Worm (Caenorhabditis elegans) whole organism, young adult: ENCODE results near the gene clec-266.

Experiments
- B0336.3 ChIP-seq: fragments of 200-800 bp; sonication (Bioruptor generic); IDR thresholded peaks from 2 replicates; pipeline ENCODE4 v1.3.6; 2022; ENCODE audit warnings: missing genetic modification characterization, missing compliant biosample characterization
- C06A6.2 ChIP-seq: fragments of 200-800 bp; sonication (Bioruptor generic); conservative IDR thresholded peaks from 2 replicates; pipeline ENCODE4 v1.3.6; 2022; ENCODE audit warnings: missing genetic modification characterization, missing compliant biosample characterization
- D2030.7 ChIP-seq: fragments of 200-800 bp; sonication (Bioruptor generic); IDR thresholded peaks from 2 replicates; pipeline ENCODE4 v1.3.6; 2022; ENCODE audit warnings: missing genetic modification reagents, missing genetic modification characterization, missing compliant biosample characterization
- F23B12.7 ChIP-seq: sonication (generic microtip); optimal IDR thresholded peaks from 2 replicates; lab custom pipeline; 2017; ENCODE audit warnings: missing genetic modification characterization, mild to moderate bottlenecking, missing compliant biosample characterization, antibody characterized with exemption, moderate library complexity; ENCODE audit not compliant: insufficient read depth
- F37B4.10 ChIP-seq: fragments of 200-800 bp; sonication (Bioruptor generic); IDR thresholded peaks from 2 replicates; pipeline ENCODE4 v1.3.6; 2022; ENCODE audit warnings: missing genetic modification characterization, missing compliant biosample characterization
- F39B2.1 ChIP-seq: fragments of 200-800 bp; sonication (Bioruptor generic); IDR thresholded peaks from 2 replicates; pipeline ENCODE4 v1.3.6; 2022; ENCODE audit warnings: missing genetic modification reagents, missing genetic modification characterization, missing compliant biosample characterization
- T26A5.8 ChIP-seq: sonication (generic microtip); optimal IDR thresholded peaks from 2 replicates; lab custom pipeline; 2016; ENCODE audit warnings: missing genetic modification characterization, missing compliant biosample characterization
- Y53F4B.3 ChIP-seq: fragments of 200-800 bp; sonication (Bioruptor generic); IDR thresholded peaks from 2 replicates; pipeline ENCODE4 v1.3.6; 2022; ENCODE audit warnings: missing genetic modification reagents, missing genetic modification characterization, missing compliant biosample characterization
- Y56A3A.18 ChIP-seq: fragments of 200-800 bp; sonication (Bioruptor generic); IDR thresholded peaks from 2 replicates; pipeline ENCODE4 v1.3.6; 2022; ENCODE audit warnings: missing genetic modification reagents, missing genetic modification characterization, missing compliant biosample characterization
- Y67H2A.10 ChIP-seq: fragments of 200-800 bp; sonication (Bioruptor generic); conservative IDR thresholded peaks from 2 replicates; pipeline ENCODE4 v1.3.6; 2022; ENCODE audit warnings: missing genetic modification reagents, missing genetic modification characterization, missing compliant biosample characterization
- Y79H2A.3 ChIP-seq: fragments of 200-800 bp; sonication (Bioruptor generic); conservative IDR thresholded peaks from 2 replicates; pipeline ENCODE4 v1.3.6; 2022; ENCODE audit warnings: missing genetic modification reagents, missing genetic modification characterization, missing compliant biosample characterization
- akir-1 ChIP-seq: fragments of 200-800 bp; sonication (Bioruptor generic); optimal IDR thresholded peaks from 2 replicates; lab custom pipeline; 2018; ENCODE audit warnings: mild to moderate bottlenecking, missing genetic modification characterization, moderate library complexity, missing compliant biosample characterization
- athp-1 ChIP-seq: sonication (generic microtip); optimal IDR thresholded peaks from 2 replicates; lab custom pipeline; 2017; ENCODE audit warnings: mild to moderate bottlenecking, missing genetic modification characterization, missing compliant biosample characterization
- cebp-2 ChIP-seq: fragments of 200-800 bp; sonication (Bioruptor generic); IDR thresholded peaks from 2 replicates; pipeline ENCODE4 v1.3.6; 2022; ENCODE audit warnings: missing genetic modification characterization, missing compliant biosample characterization
- ceh-58 ChIP-seq: fragments of 200-800 bp; sonication (Bioruptor generic); IDR thresholded peaks from 2 replicates; pipeline ENCODE4 v1.3.6; 2022; ENCODE audit warnings: missing genetic modification characterization, missing compliant biosample characterization
- ceh-91 ChIP-seq: fragments of 200-800 bp; sonication (Bioruptor generic); IDR thresholded peaks from 2 replicates; pipeline ENCODE4 v1.3.6; 2022; ENCODE audit warnings: missing genetic modification reagents, missing genetic modification characterization, missing compliant biosample characterization
- dox-1 ChIP-seq: fragments of 200-800 bp; sonication (Bioruptor generic); IDR thresholded peaks from 2 replicates; pipeline ENCODE4 v1.3.6; 2022; ENCODE audit warnings: missing genetic modification reagents, missing genetic modification characterization, missing compliant biosample characterization
- egrh-3 ChIP-seq: fragments of 200-800 bp; sonication (Bioruptor generic); IDR thresholded peaks from 2 replicates; pipeline ENCODE4 v1.3.6; 2022; ENCODE audit warnings: missing genetic modification reagents, missing genetic modification characterization, missing compliant biosample characterization
- him-1 ChIP-seq: sonication (generic microtip); optimal IDR thresholded peaks from 2 replicates; lab custom pipeline; 2016; ENCODE audit warnings: missing genotype, missing genetic modification reagents, missing genetic modification characterization, missing compliant biosample characterization
- hlh-26 ChIP-seq: fragments of 200-800 bp; sonication (Bioruptor generic); conservative IDR thresholded peaks from 2 replicates; pipeline ENCODE4 v1.3.6; 2022; ENCODE audit warnings: missing genetic modification reagents, missing genetic modification characterization, missing compliant biosample characterization
- hmg-1.2 ChIP-seq: fragments of 200-800 bp; sonication (Bioruptor generic); IDR thresholded peaks from 2 replicates; pipeline ENCODE4 v1.3.6; 2022; ENCODE audit warnings: missing genetic modification reagents, missing genetic modification characterization, missing compliant biosample characterization
- hmg-20 ChIP-seq: fragments of 200-800 bp; sonication (Bioruptor generic); IDR thresholded peaks from 2 replicates; pipeline ENCODE4 v1.3.6; 2022; ENCODE audit warnings: missing genetic modification reagents, missing genetic modification characterization, missing compliant biosample characterization
- lag-1 ChIP-seq: fragments of 200-800 bp; sonication (Bioruptor generic); IDR thresholded peaks from 2 replicates; pipeline ENCODE4 v1.3.6; 2022; ENCODE audit warnings: missing genetic modification reagents, missing genetic modification characterization, missing compliant biosample characterization
- let-526 ChIP-seq: fragments of 200-800 bp; sonication (Bioruptor generic); IDR thresholded peaks from 2 replicates; pipeline ENCODE4 v1.3.6; 2022; ENCODE audit warnings: missing genetic modification reagents, missing genetic modification characterization, missing compliant biosample characterization
- lin-26 ChIP-seq: fragments of 200-800 bp; sonication (Bioruptor generic); IDR thresholded peaks from 2 replicates; pipeline ENCODE4 v1.3.6; 2022; ENCODE audit warnings: missing genetic modification reagents, missing genetic modification characterization, missing compliant biosample characterization
- lin-35 ChIP-seq, 3 experiments: fragments of 150-350 bp in 2 of 3; sonication (generic microtip) in 1 of 3; optimal IDR thresholded peaks; 2 replicates each; lab custom pipeline; 2014 to 2018; ENCODE audit warnings: missing biosample characterization in 3 of 3, missing genetic modification characterization in 3 of 3, missing genetic modification reagents in 3 of 3
- lin-54 ChIP-seq: fragments of 200-800 bp; sonication (Bioruptor generic); optimal IDR thresholded peaks from 2 replicates; lab custom pipeline; 2018; ENCODE audit warnings: mild to moderate bottlenecking, missing genetic modification characterization, missing compliant biosample characterization
- lir-1 ChIP-seq: fragments of 200-800 bp; sonication (Bioruptor generic); conservative IDR thresholded peaks from 2 replicates; pipeline ENCODE4 v1.3.6; 2022; ENCODE audit warnings: missing genetic modification reagents, missing genetic modification characterization, missing compliant biosample characterization
- lsl-1 ChIP-seq: fragments of 200-800 bp; sonication (Bioruptor generic); optimal IDR thresholded peaks from 2 replicates; lab custom pipeline; 2018; ENCODE audit warnings: mild to moderate bottlenecking, missing genetic modification characterization, moderate library complexity, missing compliant biosample characterization
- lsy-27 ChIP-seq: sonication (generic microtip); optimal IDR thresholded peaks from 2 replicates; lab custom pipeline; 2017; ENCODE audit warnings: missing genetic modification characterization, mild to moderate bottlenecking, missing compliant biosample characterization, antibody characterized with exemption, missing genotype, borderline replicate concordance; ENCODE audit not compliant: insufficient read depth
- madf-3 ChIP-seq: fragments of 200-800 bp; sonication (Bioruptor generic); IDR thresholded peaks from 2 replicates; pipeline ENCODE4 v1.3.6; 2022; ENCODE audit warnings: missing genetic modification reagents, missing genetic modification characterization, missing compliant biosample characterization
- mes-4 ChIP-seq: sonication (generic microtip); optimal IDR thresholded peaks from 2 replicates; lab custom pipeline; 2016; ENCODE audit warnings: missing genotype, missing genetic modification characterization, missing compliant biosample characterization
- nfya-1 ChIP-seq: sonication (generic microtip); optimal IDR thresholded peaks from 2 replicates; lab custom pipeline; 2017; ENCODE audit warnings: antibody characterized with exemption, missing compliant biosample characterization, missing genetic modification characterization, borderline replicate concordance; ENCODE audit not compliant: insufficient read depth
- nfya-2 ChIP-seq: fragments of 200-800 bp; sonication (Bioruptor generic); IDR thresholded peaks from 2 replicates; pipeline ENCODE4 v1.3.6; 2022; ENCODE audit warnings: missing genetic modification reagents, missing genetic modification characterization, missing compliant biosample characterization
- nhr-120 ChIP-seq: fragments of 200-800 bp; sonication (Bioruptor generic); IDR thresholded peaks from 2 replicates; pipeline ENCODE4 v1.3.6; 2022; ENCODE audit warnings: missing genetic modification characterization, missing compliant biosample characterization
- nhr-179 ChIP-seq: sonication (generic microtip); optimal IDR thresholded peaks from 2 replicates; lab custom pipeline; 2016; ENCODE audit warnings: mild to moderate bottlenecking, missing genetic modification characterization, missing compliant biosample characterization
- nhr-27 ChIP-seq: fragments of 200-800 bp; sonication (Bioruptor generic); optimal IDR thresholded peaks from 2 replicates; lab custom pipeline; 2018; ENCODE audit warnings: mild to moderate bottlenecking, missing genetic modification characterization, moderate library complexity, missing compliant biosample characterization
- nhr-80 ChIP-seq: sonication (generic microtip); optimal IDR thresholded peaks from 2 replicates; lab custom pipeline; 2016; ENCODE audit warnings: missing genetic modification characterization, missing compliant biosample characterization
- rpc-1 ChIP-seq, 2 experiments: fragments of 150-350 bp in 1 of 2; sonication (generic microtip) in 1 of 2; optimal IDR thresholded peaks; 2 replicates each; lab custom pipeline; 2014 to 2018; ENCODE audit warnings: missing biosample characterization in 1 of 2, missing genetic modification characterization in 1 of 2, missing genetic modification reagents in 1 of 2, missing genotype in 1 of 2
- sdz-38 ChIP-seq: sonication (generic microtip); optimal IDR thresholded peaks from 2 replicates; lab custom pipeline; 2016; ENCODE audit warnings: missing genotype, missing genetic modification characterization, missing compliant biosample characterization
- sea-2 ChIP-seq: fragments of 200-800 bp; sonication (Bioruptor generic); IDR thresholded peaks from 2 replicates; pipeline ENCODE4 v1.3.6; 2022; ENCODE audit warnings: missing genetic modification characterization, missing compliant biosample characterization
- tlf-1 ChIP-seq: fragments of 200-800 bp; sonication (Bioruptor generic); optimal IDR thresholded peaks from 2 replicates; lab custom pipeline; 2018; ENCODE audit warnings: mild to moderate bottlenecking, missing genetic modification characterization, missing compliant biosample characterization
- unc-130 ChIP-seq: sonication (generic microtip); optimal IDR thresholded peaks from 2 replicates; lab custom pipeline; 2016; ENCODE audit warnings: missing genetic modification reagents, missing genetic modification characterization, missing compliant biosample characterization
- ztf-18 ChIP-seq: sonication (generic microtip); optimal IDR thresholded peaks from 2 replicates; lab custom pipeline; 2016; ENCODE audit warnings: missing genotype, mild to moderate bottlenecking, missing genetic modification characterization, missing compliant biosample characterization
- ztf-26 ChIP-seq: sonication (generic microtip); optimal IDR thresholded peaks from 2 replicates; lab custom pipeline; 2017; ENCODE audit warnings: missing genetic modification characterization, missing compliant biosample characterization
- ztf-28 ChIP-seq: fragments of 200-800 bp; sonication (Bioruptor generic); IDR thresholded peaks from 2 replicates; pipeline ENCODE4 v1.3.6; 2022; ENCODE audit warnings: missing genetic modification reagents, missing genetic modification characterization, missing compliant biosample characterization
- ztf-3 ChIP-seq: fragments of 200-800 bp; sonication (Bioruptor generic); optimal IDR thresholded peaks from 2 replicates; lab custom pipeline; 2018; ENCODE audit warnings: mild to moderate bottlenecking, missing genetic modification characterization, missing compliant biosample characterization

The clec-266 gene

DNA sequence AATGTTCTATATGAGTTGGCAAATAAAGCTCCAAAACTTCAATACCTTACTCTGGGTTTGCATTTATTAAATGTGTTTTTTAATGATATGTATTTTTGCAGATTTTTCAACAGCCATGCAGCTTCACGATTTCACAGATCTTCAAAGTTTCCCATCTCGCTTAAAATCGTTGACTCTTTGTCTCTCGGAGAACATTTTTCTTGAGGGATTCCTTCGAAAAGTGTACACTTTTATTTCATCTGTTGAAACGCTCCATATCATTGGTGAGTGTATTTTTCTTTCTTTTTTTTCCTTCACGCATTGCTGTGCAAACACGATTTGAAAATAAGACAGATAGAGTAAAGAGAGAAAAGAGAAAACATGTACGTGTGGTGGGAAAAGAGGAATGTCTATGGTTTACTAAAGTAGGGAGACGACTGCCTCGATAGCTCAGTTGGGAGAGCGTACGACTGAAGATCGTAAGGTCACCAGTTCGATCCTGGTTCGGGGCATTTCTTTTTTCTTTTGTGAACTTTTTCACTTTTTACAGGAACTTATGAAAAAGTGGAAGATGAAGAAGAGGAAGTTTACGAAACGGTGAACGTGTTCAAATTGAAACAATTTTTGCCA, 29.4 kb downstream of the clec-266 start (continued):
- TF ChIP-seq lag-1 (GFP tag; lab: Robert Waterston, UW) = no peak
- peak; percentile 47 for TF ChIP-seq lsy-27 (tag; lab: Kevin White, UChicago)
- TF ChIP-seq F39B2.1 (GFP tag; lab: Robert Waterston, UW) = 0 out of 2 replicates have a peak, but pooled peaks have one; percentile 66
- TF ChIP-seq sdz-38 (tag; lab: Kevin White, UChicago) = no peak
- TF ChIP-seq C06A6.2 = no peak
- TF ChIP-seq nfya-2 = no peak
- peak; percentile 67 for TF ChIP-seq Y56A3A.18 (GFP tag; lab: Robert Waterston, UW)
- no peak for TF ChIP-seq nfya-1
- peak; percentile 47 for TF ChIP-seq T26A5.8 (tag; lab: Kevin White, UChicago)
- no peak for TF ChIP-seq B0336.3 (GFP tag; lab: Robert Waterston, UW)
- TF ChIP-seq Y79H2A.3 (GFP tag; lab: Robert Waterston, UW) = no peak
- 0 out of 2 replicates have a peak, but pooled peaks have one; percentile 13 for TF ChIP-seq sea-2 (GFP tag; lab: Robert Waterston, UW)
- TF ChIP-seq nhr-179 (tag; lab: Kevin White, UChicago) = peak; percentile 67
- no peak for TF ChIP-seq lin-54
- peak; percentile 64; the same call in 1 of the 2 replicates for TF ChIP-seq Y53F4B.3 (GFP tag; lab: Robert Waterston, UW)
- TF ChIP-seq mes-4 (tag; lab: Kevin White, UChicago) = peak; percentile 65
- 0 out of 2 replicates have a peak, but pooled peaks have one; percentile 52 for TF ChIP-seq nhr-120 (GFP tag; lab: Robert Waterston, UW)
- peak; percentile 21 for TF ChIP-seq tlf-1 (GFP tag; lab: Kevin White, UChicago)
- no peak for TF ChIP-seq ceh-91 (GFP tag; lab: Robert Waterston, UW)
- peak; percentile 95 for TF ChIP-seq rpc-1 (optimal IDR thresholded peaks at IDR 0.05; lab: Kevin White, UChicago)
- peak; percentile 98 for TF ChIP-seq rpc-1 (tag; optimal IDR thresholded peaks at IDR 0.05; lab: Kevin White, UChicago)
- peak; percentile 78 for TF ChIP-seq athp-1 (tag; lab: Kevin White, UChicago)
- TF ChIP-seq F23B12.7 (tag; lab: Kevin White, UChicago) = peak; percentile 65
- 0 out of 2 replicates have a peak, but pooled peaks have one; percentile 26 for TF ChIP-seq F37B4.10 (GFP tag; lab: Robert Waterston, UW)
- peak; percentile 68 for TF ChIP-seq D2030.7 (GFP tag; lab: Robert Waterston, UW)
- TF ChIP-seq let-526 (GFP tag; lab: Robert Waterston, UW) = peak; percentile 45; the same call in 1 of the 2 replicates
- TF ChIP-seq ceh-58 (GFP tag; lab: Robert Waterston, UW) = no peak
- peak; percentile 32 for TF ChIP-seq unc-130 (GFP tag; lab: Kevin White, UChicago)
- peak; percentile 43; the same call in 1 of the 2 replicates for TF ChIP-seq lir-1 (GFP tag; lab: Robert Waterston, UW)
- peak; percentile 90 for TF ChIP-seq him-1 (tag; lab: Kevin White, UChicago)
- TF ChIP-seq Y67H2A.10 (GFP tag; lab: Robert Waterston, UW) = no peak
- peak; percentile 98 for TF ChIP-seq lin-26 (GFP tag; lab: Robert Waterston, UW)
- 0 out of 2 replicates have a peak, but pooled peaks have one; percentile 85 for TF ChIP-seq cebp-2 (GFP tag; lab: Robert Waterston, UW)
- peak in 2 of 3 experiments; percentile 12 to 75 for TF ChIP-seq lin-35 (GFP tag; optimal IDR thresholded peaks at IDR 0.05; lab: Kevin White, UChicago)
- TF ChIP-seq ztf-26 = no peak
- peak; percentile 32 for TF ChIP-seq nhr-80 (tag; lab: Kevin White, UChicago)
- TF ChIP-seq egrh-3 (GFP tag; lab: Robert Waterston, UW) = peak; percentile 34; the same call in 1 of the 2 replicates
- TF ChIP-seq hlh-26 (GFP tag; lab: Robert Waterston, UW) = no peak
- TF ChIP-seq nhr-27 (tag; lab: Kevin White, UChicago) = peak; percentile 45
- peak; percentile 12; the same call in 1 of the 2 replicates for TF ChIP-seq madf-3 (GFP tag; lab: Robert Waterston, UW)
- TF ChIP-seq akir-1 (GFP tag; lab: Kevin White, UChicago) = no peak
- TF ChIP-seq ztf-28 (GFP tag; lab: Robert Waterston, UW) = 0 out of 2 replicates have a peak, but pooled peaks have one; percentile 23
- no peak for TF ChIP-seq ztf-3 (GFP tag; lab: Kevin White, UChicago)
- TF ChIP-seq lsl-1 = no peak
- TF ChIP-seq hmg-20 = peak; percentile 86
- TF ChIP-seq dox-1 (GFP tag; lab: Robert Waterston, UW) = no peak; the same call in 1 of the 2 replicates
- peak; percentile 69 for TF ChIP-seq ztf-18
- TF ChIP-seq hmg-1.2 (GFP tag; lab: Robert Waterston, UW) = peak; percentile 85
